Fruit fly (Drosophila melanogaster): Measurements from ENCODE around the gene RpL6.
A peak's percentile ranks its signal among the peaks of the same experiment; 100 is the strongest.

- TF ChIP-seq rn (GFP tag; IDR thresholded peaks at IDR 0.05): peak; percentile 99
- TF ChIP-seq gl (tag; optimal IDR thresholded peaks at IDR 0.05): peak; percentile 96
- peak; percentile 99 for TF ChIP-seq Ets98B (GFP tag; IDR thresholded peaks at IDR 0.05)
- peak; percentile 98 for TF ChIP-seq Pif1B (GFP tag; optimal IDR thresholded peaks at IDR 0.05)
- TF ChIP-seq CG8301 (tag; optimal IDR thresholded peaks at IDR 0.05): peak; percentile 99
- peak; percentile 99 for TF ChIP-seq fd96Ca (GFP tag; IDR thresholded peaks at IDR 0.05)
Observed at dm6 chr3R:31616001-31616400, 20.0 kb upstream of the RpL6 start, which contains the start of the genes Mnat9 and CG1792.
